Worm (Caenorhabditis elegans) whole organism, L1 larva: ENCODE results near the gene nhr-68.

ENCODE experiments used
- ama-1 ChIP-seq: fragments of 150-350 bp; optimal IDR thresholded peaks from 2 replicates; lab custom pipeline; 2014
- ceh-8 ChIP-seq: fragments of 200-800 bp; sonication (Bioruptor generic); optimal IDR thresholded peaks from 2 replicates; lab custom pipeline; 2018; ENCODE audit warnings: mild to moderate bottlenecking, missing genetic modification characterization, moderate library complexity, missing compliant biosample characterization
- ceh-82 ChIP-seq, 3 experiments: fragments of 150-350 bp in 1 of 3; sonication (generic microtip) in 2 of 3; optimal IDR thresholded peaks; 2 replicates each; lab custom pipeline; 2014 to 2017; ENCODE audit warnings: missing biosample characterization in 3 of 3, missing genetic modification characterization in 3 of 3
- ceh-90 ChIP-seq: sonication (generic microtip); optimal IDR thresholded peaks from 2 replicates; lab custom pipeline; 2016; ENCODE audit warnings: missing genetic modification characterization, missing compliant biosample characterization
- ces-1 ChIP-seq: fragments of 150-350 bp; optimal IDR thresholded peaks from 2 replicates; lab custom pipeline; 2014; ENCODE audit warnings: missing biosample characterization, missing genetic modification reagents, missing genetic modification characterization
- dpl-1 ChIP-seq, 3 experiments: fragments of 150-350 bp in 2 of 3; sonication (generic microtip) in 1 of 3; optimal IDR thresholded peaks; 2 replicates each; lab custom pipeline; 2014 to 2017; ENCODE audit warnings: missing biosample characterization in 3 of 3, missing genetic modification characterization in 3 of 3, missing genetic modification reagents in 3 of 3
- egl-13 ChIP-seq: sonication (generic microtip); optimal IDR thresholded peaks from 2 replicates; lab custom pipeline; 2016; ENCODE audit warnings: missing genotype, missing genetic modification reagents, missing genetic modification characterization, missing compliant biosample characterization
- egl-27 ChIP-seq, 2 experiments: fragments of 150-350 bp in 1 of 2; sonication (generic microtip); optimal IDR thresholded peaks; 3 replicates each; lab custom pipeline; 2017 to 2018; ENCODE audit warnings: missing biosample characterization in 2 of 2, missing genetic modification characterization in 2 of 2, missing genetic modification reagents in 2 of 2
- ets-5 ChIP-seq: fragments of 200-800 bp; sonication (Bioruptor generic); IDR thresholded peaks from 2 replicates; pipeline ENCODE4 v1.3.6; 2022; ENCODE audit warnings: missing genetic modification characterization, missing compliant biosample characterization
- fkh-4 ChIP-seq: sonication (generic microtip); optimal IDR thresholded peaks from 2 replicates; lab custom pipeline; 2016; ENCODE audit warnings: missing compliant biosample characterization, missing genetic modification characterization, borderline replicate concordance
- fkh-8 ChIP-seq: sonication (generic microtip); optimal IDR thresholded peaks from 2 replicates; lab custom pipeline; 2016; ENCODE audit warnings: mild to moderate bottlenecking, missing genetic modification characterization, missing compliant biosample characterization
- grh-1 ChIP-seq: fragments of 200-800 bp; sonication (Bioruptor generic); IDR thresholded peaks from 2 replicates; pipeline ENCODE4 v1.3.6; 2022; ENCODE audit warnings: missing genetic modification reagents, missing genetic modification characterization, missing compliant biosample characterization
- hlh-17 ChIP-seq: fragments of 200-800 bp; sonication (Bioruptor generic); optimal IDR thresholded peaks from 2 replicates; lab custom pipeline; 2018; ENCODE audit warnings: missing genetic modification characterization, mild to moderate bottlenecking, missing compliant biosample characterization, moderate library complexity, borderline replicate concordance
- irx-1 ChIP-seq: sonication (generic microtip); optimal IDR thresholded peaks from 2 replicates; lab custom pipeline; 2016; ENCODE audit warnings: missing genetic modification characterization, missing compliant biosample characterization
- isw-1 ChIP-seq: fragments of 200-800 bp; sonication (Bioruptor generic); IDR thresholded peaks from 2 replicates; pipeline ENCODE4 v1.3.6; 2022; ENCODE audit warnings: missing genetic modification characterization, missing compliant biosample characterization
- jun-1 ChIP-seq: fragments of 150-350 bp; optimal IDR thresholded peaks from 2 replicates; lab custom pipeline; 2014; ENCODE audit warnings: missing biosample characterization, missing genetic modification reagents, missing genetic modification characterization
- lin-13 ChIP-seq: fragments of 150-350 bp; optimal IDR thresholded peaks from 2 replicates; lab custom pipeline; 2014; ENCODE audit warnings: missing biosample characterization, missing genetic modification reagents, missing genetic modification characterization
- lin-35 ChIP-seq, 2 experiments: fragments of 150-350 bp; optimal IDR thresholded peaks; 2 replicates each; lab custom pipeline; 2014; ENCODE audit warnings: missing biosample characterization in 2 of 2, missing genetic modification characterization in 2 of 2, missing genetic modification reagents in 2 of 2
- lin-39 ChIP-seq: fragments of 150-350 bp; optimal IDR thresholded peaks from 2 replicates; lab custom pipeline; 2014; ENCODE audit warnings: missing biosample characterization, missing genetic modification reagents, missing genetic modification characterization
- lsy-2 ChIP-seq, 2 experiments: fragments of 150-350 bp; optimal IDR thresholded peaks; 2 replicates each; lab custom pipeline; 2014; ENCODE audit warnings: missing biosample characterization in 2 of 2, missing genetic modification characterization in 2 of 2
- mep-1 ChIP-seq: fragments of 150-350 bp; optimal IDR thresholded peaks from 2 replicates; lab custom pipeline; 2014; ENCODE audit warnings: missing biosample characterization, missing genetic modification characterization
- nhr-11 ChIP-seq: fragments of 150-350 bp; optimal IDR thresholded peaks from 2 replicates; lab custom pipeline; 2014; ENCODE audit warnings: missing biosample characterization, missing genetic modification characterization
- nhr-19 ChIP-seq: fragments of 200-800 bp; sonication (Bioruptor generic); conservative IDR thresholded peaks from 2 replicates; pipeline ENCODE4 v1.3.6; 2022; ENCODE audit warnings: missing genetic modification characterization, missing compliant biosample characterization
- nhr-20 ChIP-seq: sonication (generic microtip); optimal IDR thresholded peaks from 2 replicates; lab custom pipeline; 2016; ENCODE audit warnings: mild to moderate bottlenecking, missing genetic modification characterization, missing compliant biosample characterization
- nhr-76 ChIP-seq: sonication (generic microtip); optimal IDR thresholded peaks from 2 replicates; lab custom pipeline; 2017; ENCODE audit warnings: missing biosample characterization, missing genetic modification characterization
- nhr-77 ChIP-seq: fragments of 150-350 bp; optimal IDR thresholded peaks from 2 replicates; lab custom pipeline; 2014; ENCODE audit warnings: missing biosample characterization, missing genetic modification characterization
- nhr-84 ChIP-seq: sonication (generic microtip); optimal IDR thresholded peaks from 2 replicates; lab custom pipeline; 2017; ENCODE audit warnings: missing biosample characterization, missing genetic modification characterization
- pag-3 ChIP-seq: sonication (generic microtip); optimal IDR thresholded peaks from 2 replicates; lab custom pipeline; 2017; ENCODE audit warnings: missing genetic modification characterization, mild to moderate bottlenecking, missing compliant biosample characterization, antibody characterized with exemption, borderline replicate concordance; ENCODE audit not compliant: insufficient read depth
- pqm-1 ChIP-seq: sonication (generic microtip); optimal IDR thresholded peaks from 3 replicates; lab custom pipeline; 2017; ENCODE audit warnings: missing biosample characterization, missing genetic modification characterization
- rnt-1 ChIP-seq: sonication (generic microtip); optimal IDR thresholded peaks from 2 replicates; lab custom pipeline; 2016; ENCODE audit warnings: mild to moderate bottlenecking, missing genetic modification characterization, moderate library complexity, missing compliant biosample characterization
- skn-1 ChIP-seq: fragments of 150-350 bp; optimal IDR thresholded peaks from 2 replicates; lab custom pipeline; 2014; ENCODE audit warnings: missing biosample characterization, missing genetic modification characterization
- snpc-4 ChIP-seq: fragments of 150-350 bp; optimal IDR thresholded peaks from 2 replicates; lab custom pipeline; 2014; ENCODE audit warnings: missing biosample characterization, missing genetic modification characterization
- snu-23 ChIP-seq: sonication (generic microtip); optimal IDR thresholded peaks from 2 replicates; lab custom pipeline; 2016; ENCODE audit warnings: missing genetic modification characterization, missing compliant biosample characterization
- unc-130 ChIP-seq: fragments of 150-350 bp; optimal IDR thresholded peaks from 2 replicates; lab custom pipeline; 2017; ENCODE audit warnings: missing biosample characterization, missing genetic modification characterization, inconsistent platforms
- unc-30 ChIP-seq: sonication (generic microtip); optimal IDR thresholded peaks from 2 replicates; lab custom pipeline; 2017; ENCODE audit warnings: missing biosample characterization, missing genetic modification characterization
- unc-98 ChIP-seq: fragments of 200-800 bp; sonication (Bioruptor generic); IDR thresholded peaks from 2 replicates; pipeline ENCODE4 v1.3.6; 2022; ENCODE audit warnings: missing genetic modification characterization, missing compliant biosample characterization
- xbp-1 ChIP-seq: sonication (generic microtip); optimal IDR thresholded peaks from 2 replicates; lab custom pipeline; 2016; ENCODE audit warnings: missing genetic modification characterization, missing compliant biosample characterization
- ztf-4 ChIP-seq: fragments of 150-350 bp; optimal IDR thresholded peaks from 2 replicates; lab custom pipeline; 2014; ENCODE audit warnings: missing biosample characterization, missing genetic modification characterization

nhr-68 gene

DNA sequence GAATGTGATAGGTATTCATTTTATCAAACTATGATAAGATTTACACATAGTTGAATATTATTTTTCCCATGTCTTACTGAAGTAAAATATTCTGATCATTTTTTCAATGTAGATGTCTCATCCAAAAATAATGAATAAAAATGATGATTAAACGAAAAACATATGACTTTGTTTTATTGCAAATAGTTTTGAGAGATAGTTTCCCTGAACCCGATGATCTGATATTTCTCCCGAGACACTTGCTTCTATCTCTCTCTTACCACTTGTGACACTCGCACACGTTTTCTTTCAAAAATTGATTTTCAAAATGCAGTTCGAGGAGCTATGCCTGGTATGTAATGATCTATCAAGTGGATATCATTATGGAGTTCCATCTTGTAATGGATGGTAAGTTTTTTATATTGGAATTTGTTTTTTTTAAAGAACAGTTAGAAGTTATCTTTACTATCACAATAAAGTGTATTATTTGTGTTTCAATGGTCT, 3.0 kb upstream of the nhr-68 start, which contains the start of the genes nhr-101 and pms-2 (continued):
- TF ChIP-seq lin-35 (GFP tag; optimal IDR thresholded peaks at IDR 0.05; lab: Kevin White, UChicago): peak in 1 of 2 experiments; percentile 19
- no peak for TF ChIP-seq grh-1 (GFP tag; lab: Robert Waterston, UW)
- no peak for TF ChIP-seq nhr-19 (GFP tag; lab: Robert Waterston, UW)
- TF ChIP-seq ceh-82 (tag; optimal IDR thresholded peaks at IDR 0.05; lab: Kevin White, UChicago): no peak
- TF ChIP-seq nhr-76 (tag; lab: Kevin White, UChicago): no peak
- TF ChIP-seq lin-13 (GFP tag; lab: Kevin White, UChicago): no peak
- TF ChIP-seq irx-1 (tag; lab: Kevin White, UChicago): no peak
- no peak for TF ChIP-seq fkh-8 (tag; lab: Kevin White, UChicago)
- TF ChIP-seq snpc-4 (tag; lab: Kevin White, UChicago): no peak

DNA sequence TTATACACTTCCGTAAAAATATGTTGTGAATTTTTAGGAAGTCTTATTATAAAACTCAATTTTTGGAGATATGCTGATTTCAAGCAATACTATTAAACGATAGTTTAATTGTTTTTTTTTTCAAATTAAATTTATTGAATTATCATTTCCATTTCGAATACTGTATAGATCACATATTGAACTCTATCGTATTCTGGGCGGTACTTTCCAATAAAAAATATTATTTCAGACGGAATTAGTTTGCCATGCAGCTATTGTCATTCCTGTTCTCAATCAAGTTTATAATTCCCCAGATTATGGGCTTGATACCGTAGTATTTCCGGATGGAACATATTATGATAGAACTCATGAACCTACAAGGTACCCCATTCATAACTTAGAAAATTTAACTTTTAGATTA, 1.3 kb downstream of the nhr-68 start:
- no peak for TF ChIP-seq grh-1 (GFP tag; lab: Robert Waterston, UW)
- TF ChIP-seq rnt-1: no peak
- no peak for TF ChIP-seq xbp-1 (tag; lab: Kevin White, UChicago)
- no peak for TF ChIP-seq skn-1 (tag; lab: Kevin White, UChicago)
- peak in 1 of 2 experiments; percentile 51 for TF ChIP-seq lsy-2 (tag; optimal IDR thresholded peaks at IDR 0.05; lab: Kevin White, UChicago)
- no peak for TF ChIP-seq jun-1 (tag; lab: Kevin White, UChicago)

DNA sequence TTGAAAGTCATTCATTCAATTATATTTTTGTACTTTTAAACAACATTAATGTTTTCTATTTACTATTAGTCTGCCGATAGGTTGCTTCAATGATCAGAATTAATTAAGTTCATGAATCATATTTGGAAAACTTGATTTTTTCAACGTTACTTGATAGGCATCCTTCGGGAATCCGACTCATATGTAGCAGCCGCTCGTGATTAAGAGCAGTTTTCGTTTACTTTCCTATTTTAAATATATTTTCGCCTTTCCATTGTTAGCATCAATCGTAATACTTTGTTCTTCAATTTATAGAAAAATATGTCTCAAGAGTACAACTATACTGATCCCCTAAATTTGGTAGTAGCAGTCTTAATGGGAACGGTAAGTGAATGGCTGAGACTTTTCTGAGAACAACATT, 7.6 kb downstream of the nhr-68 start, which contains the start of gene srx-90:
TSS of gene srx-90 (plus strand) at position 301 of the 400 bp plus-strand sequence.
- TF ChIP-seq egl-27 (tag; optimal IDR thresholded peaks at IDR 0.05; lab: Kevin White, UChicago) (no peak), nhr-20 (tag; lab: Kevin White, UChicago) (no peak), hlh-17 (GFP tag; lab: Kevin White, UChicago) (no peak), mep-1 (tag; lab: Kevin White, UChicago) (no peak), lin-39 (no peak), ceh-8 (no peak), nhr-77 (tag; lab: Kevin White, UChicago) (no peak), nhr-84 (tag; lab: Kevin White, UChicago) (no peak), unc-98 (GFP tag; lab: Robert Waterston, UW) (no peak), unc-30 (no peak), irx-1 (tag; lab: Kevin White, UChicago) (no peak)

DNA sequence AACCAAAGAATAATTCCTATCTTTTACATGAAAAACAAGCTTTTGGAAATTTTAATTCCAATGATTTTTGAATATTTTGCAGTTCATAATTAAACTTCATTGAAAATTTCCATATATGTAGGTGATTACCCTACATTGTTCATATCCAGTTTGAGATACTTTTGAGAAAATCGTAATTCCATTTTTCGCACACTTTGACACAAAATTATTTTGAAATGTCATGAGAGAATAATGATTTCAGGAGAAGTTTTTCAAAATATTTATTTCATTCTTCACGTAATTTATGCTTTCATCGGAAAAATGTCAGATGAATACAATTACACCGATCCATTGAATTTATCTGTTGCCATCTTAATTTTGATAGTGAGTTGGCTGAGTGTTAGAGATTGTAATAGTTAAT, 10.0 kb downstream of the nhr-68 start, which contains the start of gene srx-88:
TSS of gene srx-88 (plus strand) at position 301 of the 400 bp plus-strand sequence.
- TF ChIP-seq jun-1 (tag; lab: Kevin White, UChicago) (no peak), unc-30 (no peak), ceh-8 (no peak), nhr-19 (GFP tag; lab: Robert Waterston, UW) (no peak), unc-130 (tag; lab: Kevin White, UChicago) (no peak), isw-1 (GFP tag; lab: Robert Waterston, UW) (no peak), unc-98 (GFP tag; lab: Robert Waterston, UW) (no peak), pqm-1 (no peak), egl-13 (tag; lab: Kevin White, UChicago) (no peak), ces-1 (GFP tag; lab: Kevin White, UChicago) (no peak), nhr-11 (no peak), dpl-1 (GFP tag; optimal IDR thresholded peaks at IDR 0.05; lab: Kevin White, UChicago) (no peak), snu-23 (no peak), pag-3 (tag; lab: Kevin White, UChicago) (no peak), ama-1 (lab: Kevin White, UChicago) (no peak), fkh-4 (no peak), nhr-76 (tag; lab: Kevin White, UChicago) (no peak), ets-5 (GFP tag; lab: Robert Waterston, UW) (no peak), ztf-4 (tag; lab: Kevin White, UChicago) (no peak), ceh-90 (tag; lab: Kevin White, UChicago) (no peak)
